Fruit fly (Drosophila melanogaster) whole organism, prepupa: Measurements from ENCODE around the gene Jon25Bii.

ENCODE experiments used
- Blimp-1 ChIP-seq: fragments of 200-800 bp; sonication (Bioruptor generic); optimal IDR thresholded peaks from 3 replicates; lab custom pipeline; 2017; ENCODE audit warnings: missing biosample characterization, missing genetic modification characterization, mild to moderate bottlenecking, moderate library complexity, missing genetic modification reagents
- CG6792 ChIP-seq: fragments of 200-800 bp; sonication (Bioruptor generic); optimal IDR thresholded peaks from 3 replicates; lab custom pipeline; 2016; ENCODE audit warnings: missing biosample characterization, missing genetic modification characterization
- CG6808 ChIP-seq: fragments of 200-800 bp; sonication (Bioruptor generic); optimal IDR thresholded peaks from 3 replicates; lab custom pipeline; 2017; ENCODE audit warnings: missing biosample characterization, missing genetic modification characterization, mild to moderate bottlenecking, moderate library complexity, missing genetic modification reagents
- CG6854 ChIP-seq: fragments of 200-800 bp; sonication (Bioruptor generic); optimal IDR thresholded peaks from 2 replicates; lab custom pipeline; 2017; ENCODE audit warnings: missing biosample characterization, mild to moderate bottlenecking, missing genetic modification characterization
- Ets21C ChIP-seq: fragments of 200-800 bp; sonication (Bioruptor generic); optimal IDR thresholded peaks from 3 replicates; lab custom pipeline; 2016; ENCODE audit warnings: missing biosample characterization, missing genetic modification characterization
- Hr39 ChIP-seq: fragments of 200-800 bp; sonication (Bioruptor generic); optimal IDR thresholded peaks from 2 replicates; lab custom pipeline; 2016; ENCODE audit warnings: missing biosample characterization, missing genetic modification characterization
- Lpt ChIP-seq: fragments of 200-800 bp; sonication (Bioruptor generic); optimal IDR thresholded peaks from 3 replicates; lab custom pipeline; 2016; ENCODE audit warnings: missing biosample characterization, missing genetic modification characterization
- achi ChIP-seq: fragments of 200-800 bp; sonication (Bioruptor generic); optimal IDR thresholded peaks from 3 replicates; lab custom pipeline; 2016; ENCODE audit warnings: missing biosample characterization, missing genetic modification characterization
- dac ChIP-seq: fragments of 200-800 bp; sonication (Bioruptor generic); optimal IDR thresholded peaks from 2 replicates; lab custom pipeline; 2017; ENCODE audit warnings: missing biosample characterization, mild to moderate bottlenecking, missing genetic modification characterization

DNA sequence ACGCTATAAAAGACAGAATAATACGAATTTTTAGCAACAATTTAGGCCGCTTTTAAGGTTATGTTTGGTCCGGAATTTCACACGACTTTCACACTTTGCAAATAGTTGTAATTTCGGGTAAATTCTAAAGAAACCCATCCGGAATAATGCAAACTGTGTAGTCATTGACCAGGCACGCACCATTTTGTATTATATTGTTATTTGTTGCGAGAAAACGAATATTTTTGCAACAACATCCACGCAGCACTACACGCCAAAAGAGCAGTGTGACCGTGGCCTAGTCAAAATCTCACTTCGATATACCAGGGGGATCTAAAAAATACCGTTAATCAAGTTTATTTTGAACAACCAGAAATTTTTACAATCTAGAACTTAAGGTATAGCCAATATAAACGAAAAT lies 14.6 kb upstream of the Jon25Bii start, which contains the start of gene eIF3i:
- TF ChIP-seq Lpt (GFP tag; lab: Kevin White, UChicago) (no peak), achi (GFP tag; lab: Kevin White, UChicago) (no peak), Hr39 (GFP tag; lab: Kevin White, UChicago) (no peak), Blimp-1 (no peak), dac (no peak), Ets21C (GFP tag; lab: Kevin White, UChicago) (no peak), CG6854 (GFP tag; lab: Kevin White, UChicago) (no peak), CG6808 (GFP tag; lab: Kevin White, UChicago) (no peak), CG6792 (GFP tag; lab: Kevin White, UChicago) (no peak)
